Worm (Caenorhabditis elegans): ENCODE measurements around the gene cit-1.1.
"Not testable (repeated sequence)": the region's sequence is repeated elsewhere in the genome, so short reads cannot be mapped to it uniquely, and the experiment has no call there.

Gene cit-1.1

ce11 chrIII:7972687-7973086 lies 36.9 kb downstream of the cit-1.1 start:
- TF ChIP-seq ceh-82 (tag; optimal IDR thresholded peaks at IDR 0.05) (no peak), nhr-10 (tag; optimal IDR thresholded peaks at IDR 0.05) (no peak), sma-3 (GFP tag; optimal IDR thresholded peaks at IDR 0.05) (no peak), unc-55 (GFP tag; optimal IDR thresholded peaks at IDR 0.05) (no peak), dmd-4 (tag; optimal IDR thresholded peaks at IDR 0.05) (no peak), nhr-11 (tag; optimal IDR thresholded peaks at IDR 0.05) (no peak), ceh-16 (tag; optimal IDR thresholded peaks at IDR 0.05) (no peak), alr-1 (tag; optimal IDR thresholded peaks at IDR 0.05) (no peak), nhr-6 (tag; optimal IDR thresholded peaks at IDR 0.05) (no peak), skn-1 (tag; optimal IDR thresholded peaks at IDR 0.05) (no peak), nhr-129 (tag; optimal IDR thresholded peaks at IDR 0.05) (no peak), F13H6.1 (tag; optimal IDR thresholded peaks at IDR 0.05) (no peak), elt-1 (tag; optimal IDR thresholded peaks at IDR 0.05) (no peak), nhr-21 (tag; optimal IDR thresholded peaks at IDR 0.05) (no peak), nhr-77 (tag; optimal IDR thresholded peaks at IDR 0.05) (no peak), ztf-4 (tag; optimal IDR thresholded peaks at IDR 0.05) (no peak)

ce11 chrIII:7972061-7972460 lies 37.6 kb downstream of the cit-1.1 start, which contains the start of gene F54H12.5:
TSS of gene F54H12.5 (minus strand) at chrIII:7972161.
- TF ChIP-seq unc-39 (tag; optimal IDR thresholded peaks at IDR 0.05) (no peak), gmeb-1 (tag; optimal IDR thresholded peaks at IDR 0.05) (no peak), ztf-11 (tag; optimal IDR thresholded peaks at IDR 0.05) (no peak)

- no peak for TF ChIP-seq lin-13 (GFP tag; optimal IDR thresholded peaks at IDR 0.05)
- TF ChIP-seq unc-39 (tag; optimal IDR thresholded peaks at IDR 0.05) = no peak
- TF ChIP-seq ztf-11 (tag; optimal IDR thresholded peaks at IDR 0.05) = no peak
- no peak for TF ChIP-seq unc-62 (GFP tag; optimal IDR thresholded peaks at IDR 0.05)
- TF ChIP-seq nhr-23 (tag; optimal IDR thresholded peaks at IDR 0.05) = no peak
- no peak for TF ChIP-seq ama-1 (optimal IDR thresholded peaks at IDR 0.05)
- TF ChIP-seq egl-27 (tag; optimal IDR thresholded peaks at IDR 0.05) = no peak
- TF ChIP-seq sma-9 (GFP tag; optimal IDR thresholded peaks at IDR 0.05) = no peak
- TF ChIP-seq sma-9 (tag; optimal IDR thresholded peaks at IDR 0.05) = no peak
- TF ChIP-seq R02D3.7 (tag; optimal IDR thresholded peaks at IDR 0.05) = no peak
- TF ChIP-seq nhr-10 (tag; optimal IDR thresholded peaks at IDR 0.05) = no peak
- TF ChIP-seq Y55F3AM.14 (GFP tag; optimal IDR thresholded peaks at IDR 0.05) = no peak
- TF ChIP-seq fos-1 (tag; optimal IDR thresholded peaks at IDR 0.05) = no peak
- TF ChIP-seq ztf-1 (GFP tag; conservative IDR thresholded peaks at IDR 0.05) = no peak
- no peak for TF ChIP-seq blmp-1 (tag; optimal IDR thresholded peaks at IDR 0.05; ENCODE audit: insufficient read depth)
- TF ChIP-seq sem-4 (tag; optimal IDR thresholded peaks at IDR 0.05) = no peak
- no peak for TF ChIP-seq nhr-237 (tag; optimal IDR thresholded peaks at IDR 0.05)
- no peak for TF ChIP-seq nhr-12 (tag; optimal IDR thresholded peaks at IDR 0.05)
- TF ChIP-seq nhr-11 (tag; optimal IDR thresholded peaks at IDR 0.05) = no peak
- no peak for TF ChIP-seq zag-1 (tag; optimal IDR thresholded peaks at IDR 0.05)
- TF ChIP-seq nhr-25 (tag; optimal IDR thresholded peaks at IDR 0.05) = no peak
Measured at ce11 chrIII:7969121-7969520, 40.5 kb downstream of the cit-1.1 start, which contains the start of the genes F54H12.8 and F54H12.7. TSS of gene F54H12.8 (minus strand) at chrIII:7969221. TSS of gene F54H12.7 (plus strand) at chrIII:7969349.

ce11 chrIII:7964281-7964680 lies 45.3 kb downstream of the cit-1.1 start, which contains the start of gene F54H12.2:
TSS of gene F54H12.2 (plus strand) at chrIII:7964581.
- not testable (repeated sequence) for TF ChIP-seq nhr-23, peb-1, lsy-2 (tag; optimal IDR thresholded peaks at IDR 0.05)

- TF ChIP-seq blmp-1 (tag; optimal IDR thresholded peaks at IDR 0.05; ENCODE audit: insufficient read depth); lin-39 (tag; optimal IDR thresholded peaks at IDR 0.05); F13H6.1 (tag; optimal IDR thresholded peaks at IDR 0.05): not testable (repeated sequence)
Measured at ce11 chrIII:7962641-7963040, 47.0 kb downstream of the cit-1.1 start, which contains the start of gene F54H12.4. TSS of gene F54H12.4 (minus strand) at chrIII:7962741.

All from whole organism, L2 larva.